Worm (Caenorhabditis elegans) whole organism, young adult: ENCODE results near the gene Y46G5A.34.
A peak's percentile ranks its signal among the peaks of the same experiment; 100 is the strongest.

Experiments used
- F37B4.10 ChIP-seq: fragments of 200-800 bp; sonication (Bioruptor generic); IDR thresholded peaks from 2 replicates; pipeline ENCODE4 v1.3.6; 2022; ENCODE audit warnings: missing genetic modification characterization, missing compliant biosample characterization
- F39B2.1 ChIP-seq: fragments of 200-800 bp; sonication (Bioruptor generic); IDR thresholded peaks from 2 replicates; pipeline ENCODE4 v1.3.6; 2022; ENCODE audit warnings: missing genetic modification reagents, missing genetic modification characterization, missing compliant biosample characterization
- ama-1 ChIP-seq, 3 experiments: fragments of 150-350 bp in 1 of 3; sonication (generic microtip) in 2 of 3; optimal IDR thresholded peaks; 2 replicates each; lab custom pipeline; 2014 to 2018; ENCODE audit warnings: missing biosample characterization in 2 of 3, missing genetic modification characterization in 2 of 3, missing genetic modification reagents in 2 of 3
- efl-1 ChIP-seq: fragments of 150-350 bp; optimal IDR thresholded peaks from 2 replicates; lab custom pipeline; 2014; ENCODE audit warnings: missing biosample characterization, missing genetic modification reagents, missing genetic modification characterization
- hmg-1.2 ChIP-seq: fragments of 200-800 bp; sonication (Bioruptor generic); IDR thresholded peaks from 2 replicates; pipeline ENCODE4 v1.3.6; 2022; ENCODE audit warnings: missing genetic modification reagents, missing genetic modification characterization, missing compliant biosample characterization
- hrde-1 ChIP-seq: sonication (generic microtip); optimal IDR thresholded peaks from 2 replicates; lab custom pipeline; 2016; ENCODE audit warnings: missing genetic modification characterization, mild to moderate bottlenecking, missing compliant biosample characterization, moderate library complexity, missing genotype, missing genetic modification reagents, borderline replicate concordance
- let-526 ChIP-seq: fragments of 200-800 bp; sonication (Bioruptor generic); IDR thresholded peaks from 2 replicates; pipeline ENCODE4 v1.3.6; 2022; ENCODE audit warnings: missing genetic modification reagents, missing genetic modification characterization, missing compliant biosample characterization
- lsy-27 ChIP-seq: sonication (generic microtip); optimal IDR thresholded peaks from 2 replicates; lab custom pipeline; 2017; ENCODE audit warnings: missing genetic modification characterization, mild to moderate bottlenecking, missing compliant biosample characterization, antibody characterized with exemption, missing genotype, borderline replicate concordance; ENCODE audit not compliant: insufficient read depth
- madf-8 ChIP-seq: fragments of 200-800 bp; sonication (Bioruptor generic); conservative IDR thresholded peaks from 2 replicates; pipeline ENCODE4 v1.3.6; 2022; ENCODE audit warnings: missing genetic modification reagents, missing genetic modification characterization, missing compliant biosample characterization
- ztf-6 ChIP-seq: fragments of 200-800 bp; sonication (Bioruptor generic); IDR thresholded peaks from 2 replicates; pipeline ENCODE4 v1.3.6; 2022; ENCODE audit warnings: missing genetic modification reagents, missing genetic modification characterization, missing compliant biosample characterization

DNA sequence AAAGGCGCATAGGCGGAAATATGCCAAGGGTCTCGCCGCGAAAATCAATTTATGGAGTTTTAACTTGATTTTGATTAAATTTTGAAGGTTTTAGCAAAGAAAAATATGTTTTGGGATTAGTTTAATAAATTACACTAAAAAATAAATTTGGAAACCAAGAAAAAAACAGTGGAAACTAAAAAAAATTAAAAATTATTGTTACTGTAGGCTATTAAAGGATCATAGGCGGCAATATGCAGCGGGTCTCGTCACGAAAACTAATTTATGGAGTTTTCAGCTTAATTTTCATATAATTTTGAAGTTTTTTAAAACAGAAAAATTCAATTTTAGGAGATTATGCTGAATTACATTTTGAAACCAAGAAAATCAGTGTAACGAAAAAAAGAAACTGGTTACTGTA lies 32.3 kb downstream of the Y46G5A.34 start:
- TF ChIP-seq ama-1 (optimal IDR thresholded peaks at IDR 0.05; lab: Kevin White, UChicago) (no peak), ama-1 (GFP tag; optimal IDR thresholded peaks at IDR 0.05; lab: Kevin White, UChicago) (no peak), F37B4.10 (GFP tag; lab: Robert Waterston, UW) (no peak), ztf-6 (GFP tag; lab: Robert Waterston, UW) (no peak), lsy-27 (no peak), madf-8 (GFP tag; lab: Robert Waterston, UW) (peak; percentile 79), hrde-1 (tag; lab: Kevin White, UChicago) (no peak), hmg-1.2 (0 out of 2 replicates have a peak, but pooled peaks have one; percentile 7), let-526 (GFP tag; lab: Robert Waterston, UW) (no peak), efl-1 (peak; percentile 30), F39B2.1 (GFP tag; lab: Robert Waterston, UW) (no peak)
